Worm (Caenorhabditis elegans) whole organism, L4 larva: Measurements from ENCODE around the gene nhr-95.

ENCODE experiments used
- D1046.2 ChIP-seq: fragments of 200-800 bp; sonication (Bioruptor generic); IDR thresholded peaks from 2 replicates; pipeline ENCODE4 v1.3.6; 2022; ENCODE audit warnings: missing genetic modification characterization, missing compliant biosample characterization
- F37D6.2 ChIP-seq: sonication (generic microtip); optimal IDR thresholded peaks from 2 replicates; lab custom pipeline; 2016; ENCODE audit warnings: mild to moderate bottlenecking, missing genetic modification characterization, missing compliant biosample characterization
- F44E2.7 ChIP-seq: fragments of 200-800 bp; sonication (Bioruptor generic); IDR thresholded peaks from 2 replicates; pipeline ENCODE4 v2.1.2; 2022; ENCODE audit warnings: missing genetic modification characterization, missing compliant biosample characterization
- aha-1 ChIP-seq: fragments of 150-350 bp; peaks from one replicate; lab custom pipeline; 2014; ENCODE audit warnings: missing biosample characterization, missing genetic modification characterization
- attf-4 ChIP-seq: sonication (generic microtip); optimal IDR thresholded peaks from 3 replicates; lab custom pipeline; 2017; ENCODE audit warnings: missing biosample characterization, missing genetic modification characterization
- ceh-28 ChIP-seq: fragments of 150-350 bp; optimal IDR thresholded peaks from 2 replicates; lab custom pipeline; 2014; ENCODE audit warnings: missing biosample characterization, missing genetic modification reagents, missing genetic modification characterization
- ceh-62 ChIP-seq: sonication (generic microtip); optimal IDR thresholded peaks from 2 replicates; lab custom pipeline; 2017; ENCODE audit warnings: missing biosample characterization, missing genetic modification characterization
- ces-1 ChIP-seq: fragments of 150-350 bp; sonication (generic microtip); optimal IDR thresholded peaks from 4 replicates; lab custom pipeline; 2014; ENCODE audit warnings: missing biosample characterization, missing genetic modification reagents, missing genetic modification characterization
- daf-16 ChIP-seq, 3 experiments: sonication (generic microtip); optimal IDR thresholded peaks; 2 replicates each; lab custom pipeline; 2016 to 2017; ENCODE audit warnings: missing genetic modification characterization in 3 of 3, missing genetic modification reagents in 3 of 3, mild to moderate bottlenecking in 2 of 3, missing compliant biosample characterization in 2 of 3, missing biosample characterization in 1 of 3, moderate library complexity in 1 of 3
- daf-19 ChIP-seq: fragments of 200-800 bp; sonication (Bioruptor generic); conservative IDR thresholded peaks from 2 replicates; pipeline ENCODE4 v1.3.6; 2022; ENCODE audit warnings: missing genetic modification characterization, missing compliant biosample characterization
- dmd-6 ChIP-seq: fragments of 200-800 bp; sonication (Bioruptor generic); IDR thresholded peaks from 2 replicates; pipeline ENCODE4 v1.3.6; 2022; ENCODE audit warnings: missing genetic modification reagents, missing genetic modification characterization, missing compliant biosample characterization
- dmd-9 ChIP-seq: fragments of 200-800 bp; sonication (Bioruptor generic); IDR thresholded peaks from 2 replicates; pipeline ENCODE4 v1.3.6; 2022; ENCODE audit warnings: missing genetic modification reagents, missing genetic modification characterization, missing compliant biosample characterization
- duxl-1 ChIP-seq: sonication (generic microtip); optimal IDR thresholded peaks from 2 replicates; lab custom pipeline; 2016; ENCODE audit warnings: mild to moderate bottlenecking, missing genetic modification characterization, moderate library complexity, missing compliant biosample characterization; ENCODE audit not compliant: poor library complexity
- dve-1 ChIP-seq: sonication (generic microtip); optimal IDR thresholded peaks from 2 replicates; lab custom pipeline; 2017; ENCODE audit warnings: antibody characterized with exemption, mild to moderate bottlenecking, missing genetic modification characterization, missing compliant biosample characterization; ENCODE audit not compliant: insufficient read depth
- gei-8 ChIP-seq: fragments of 200-800 bp; sonication (Bioruptor generic); optimal IDR thresholded peaks from 2 replicates; lab custom pipeline; 2018; ENCODE audit warnings: mild to moderate bottlenecking, missing genetic modification characterization, missing compliant biosample characterization
- hlh-11 ChIP-seq: fragments of 200-800 bp; sonication (Bioruptor generic); optimal IDR thresholded peaks from 2 replicates; lab custom pipeline; 2018; ENCODE audit warnings: mild to moderate bottlenecking, missing genetic modification characterization, missing compliant biosample characterization
- hlh-30 ChIP-seq: sonication (generic microtip); optimal IDR thresholded peaks from 2 replicates; lab custom pipeline; 2017; ENCODE audit warnings: antibody characterized with exemption, mild to moderate bottlenecking, missing genetic modification characterization, missing compliant biosample characterization; ENCODE audit not compliant: insufficient read depth
- jun-1 ChIP-seq: fragments of 150-350 bp; optimal IDR thresholded peaks from 2 replicates; lab custom pipeline; 2014; ENCODE audit warnings: missing biosample characterization, missing genetic modification reagents, missing genetic modification characterization
- lim-7 ChIP-seq: fragments of 200-800 bp; sonication (Bioruptor generic); IDR thresholded peaks from 2 replicates; pipeline ENCODE4 v1.3.6; 2022; ENCODE audit warnings: missing genetic modification characterization, missing compliant biosample characterization
- lin-1 ChIP-seq: fragments of 200-800 bp; sonication (Bioruptor generic); IDR thresholded peaks from 2 replicates; pipeline ENCODE4 v1.3.6; 2022; ENCODE audit warnings: missing genetic modification reagents, missing genetic modification characterization, missing compliant biosample characterization
- lin-39 ChIP-seq: fragments of 150-350 bp; optimal IDR thresholded peaks from 2 replicates; lab custom pipeline; 2014; ENCODE audit warnings: missing biosample characterization, missing genetic modification reagents, missing genetic modification characterization
- lsy-2 ChIP-seq, 2 experiments: fragments of 150-350 bp in 1 of 2; sonication (generic microtip) in 1 of 2; optimal IDR thresholded peaks; 2 replicates each; lab custom pipeline; 2014 to 2017; ENCODE audit warnings: missing biosample characterization in 2 of 2, missing genetic modification characterization in 2 of 2
- mdt-29 ChIP-seq: fragments of 200-800 bp; sonication (Bioruptor generic); IDR thresholded peaks from 2 replicates; pipeline ENCODE4 v1.3.6; 2022; ENCODE audit warnings: missing genetic modification reagents, missing genetic modification characterization, missing compliant biosample characterization
- mep-1 ChIP-seq: fragments of 150-350 bp; sonication (generic microtip); optimal IDR thresholded peaks from 3 replicates; lab custom pipeline; 2014; ENCODE audit warnings: missing biosample characterization, missing genetic modification characterization
- mxl-3 ChIP-seq: fragments of 200-800 bp; sonication (Bioruptor generic); optimal IDR thresholded peaks from 2 replicates; lab custom pipeline; 2018; ENCODE audit warnings: mild to moderate bottlenecking, missing genetic modification characterization, missing compliant biosample characterization
- nhr-10 ChIP-seq: fragments of 150-350 bp; optimal IDR thresholded peaks from 2 replicates; lab custom pipeline; 2014; ENCODE audit warnings: missing biosample characterization, missing genetic modification characterization
- nhr-102 ChIP-seq: sonication (generic microtip); optimal IDR thresholded peaks from 2 replicates; lab custom pipeline; 2016; ENCODE audit warnings: mild to moderate bottlenecking, missing genetic modification characterization, moderate library complexity, missing compliant biosample characterization
- nhr-25 ChIP-seq: sonication (generic microtip); optimal IDR thresholded peaks from 2 replicates; lab custom pipeline; 2017; ENCODE audit warnings: missing genetic modification characterization, mild to moderate bottlenecking, missing compliant biosample characterization, antibody characterized with exemption, moderate library complexity, borderline replicate concordance; ENCODE audit not compliant: insufficient read depth
- nhr-28 ChIP-seq: fragments of 150-350 bp; optimal IDR thresholded peaks from 2 replicates; lab custom pipeline; 2014; ENCODE audit warnings: missing biosample characterization, missing genetic modification characterization
- nhr-41 ChIP-seq: fragments of 200-800 bp; sonication (Bioruptor generic); IDR thresholded peaks from 2 replicates; pipeline ENCODE4 v1.3.6; 2022; ENCODE audit warnings: missing genetic modification reagents, missing genetic modification characterization, missing compliant biosample characterization
- nhr-48 ChIP-seq: sonication (generic microtip); optimal IDR thresholded peaks from 2 replicates; lab custom pipeline; 2016; ENCODE audit warnings: mild to moderate bottlenecking, missing genetic modification characterization, missing compliant biosample characterization
- nhr-77 ChIP-seq: fragments of 150-350 bp; optimal IDR thresholded peaks from 2 replicates; lab custom pipeline; 2014; ENCODE audit warnings: missing biosample characterization, missing genetic modification characterization
- pha-4 ChIP-seq, 2 experiments: fragments of 150-350 bp in 1 of 2; fragments of 200-800 bp in 1 of 2; sonication (Bioruptor generic) in 1 of 2; IDR thresholded peaks in 1 of 2; optimal IDR thresholded peaks in 1 of 2; 2 replicates each; pipeline versions ENCODE4 v1.3.6 to Lab custom; 2014 to 2022; ENCODE audit warnings: missing genetic modification characterization in 2 of 2, missing genetic modification reagents in 2 of 2, missing biosample characterization in 1 of 2, missing compliant biosample characterization in 1 of 2
- php-3 ChIP-seq: fragments of 200-800 bp; sonication (Bioruptor generic); IDR thresholded peaks from 2 replicates; pipeline ENCODE4 v1.3.6; 2022; ENCODE audit warnings: missing genetic modification reagents, missing genetic modification characterization, missing compliant biosample characterization
- pqm-1 ChIP-seq: sonication (generic microtip); optimal IDR thresholded peaks from 2 replicates; lab custom pipeline; 2017; ENCODE audit warnings: missing biosample characterization, missing genetic modification characterization
- sdz-12 ChIP-seq: fragments of 200-800 bp; sonication (Bioruptor generic); optimal IDR thresholded peaks from 2 replicates; lab custom pipeline; 2018; ENCODE audit warnings: mild to moderate bottlenecking, missing genetic modification characterization, missing compliant biosample characterization
- set-16 ChIP-seq: fragments of 200-800 bp; sonication (Bioruptor generic); IDR thresholded peaks from 2 replicates; pipeline ENCODE4 v1.3.6; 2022; ENCODE audit warnings: missing genetic modification reagents, missing genetic modification characterization, missing compliant biosample characterization
- skn-1 ChIP-seq: fragments of 150-350 bp; optimal IDR thresholded peaks from 2 replicates; lab custom pipeline; 2014; ENCODE audit warnings: missing biosample characterization, missing genetic modification characterization
- spr-3 ChIP-seq: fragments of 200-800 bp; sonication (Bioruptor generic); optimal IDR thresholded peaks from 2 replicates; lab custom pipeline; 2018; ENCODE audit warnings: mild to moderate bottlenecking, missing genetic modification characterization, missing compliant biosample characterization
- tra-1 ChIP-seq: fragments of 200-800 bp; sonication (Bioruptor generic); IDR thresholded peaks from 2 replicates; pipeline ENCODE4 v1.3.6; 2022; ENCODE audit warnings: missing genetic modification reagents, missing genetic modification characterization, missing compliant biosample characterization
- unc-62 ChIP-seq, 3 experiments: fragments of 150-350 bp in 1 of 3; sonication (generic microtip); optimal IDR thresholded peaks in 2 of 3; peaks in 1 of 3; 1 replicate in 1 of 3; 2 replicates in 2 of 3; lab custom pipeline; 2014 to 2017; ENCODE audit warnings: missing biosample characterization in 3 of 3, missing genetic modification characterization in 3 of 3, missing genetic modification reagents in 3 of 3, missing genotype in 1 of 3
- vab-7 ChIP-seq: fragments of 200-800 bp; sonication (Bioruptor generic); IDR thresholded peaks from 2 replicates; pipeline ENCODE4 v1.3.6; 2022; ENCODE audit warnings: missing genetic modification reagents, missing genetic modification characterization, missing compliant biosample characterization
- zfp-2 ChIP-seq: sonication (generic microtip); optimal IDR thresholded peaks from 2 replicates; lab custom pipeline; 2016; ENCODE audit warnings: mild to moderate bottlenecking, missing genetic modification characterization, missing compliant biosample characterization
- ztf-7 ChIP-seq: fragments of 150-350 bp; optimal IDR thresholded peaks from 2 replicates; lab custom pipeline; 2014; ENCODE audit warnings: missing biosample characterization, missing genetic modification characterization

nhr-95 gene

DNA sequence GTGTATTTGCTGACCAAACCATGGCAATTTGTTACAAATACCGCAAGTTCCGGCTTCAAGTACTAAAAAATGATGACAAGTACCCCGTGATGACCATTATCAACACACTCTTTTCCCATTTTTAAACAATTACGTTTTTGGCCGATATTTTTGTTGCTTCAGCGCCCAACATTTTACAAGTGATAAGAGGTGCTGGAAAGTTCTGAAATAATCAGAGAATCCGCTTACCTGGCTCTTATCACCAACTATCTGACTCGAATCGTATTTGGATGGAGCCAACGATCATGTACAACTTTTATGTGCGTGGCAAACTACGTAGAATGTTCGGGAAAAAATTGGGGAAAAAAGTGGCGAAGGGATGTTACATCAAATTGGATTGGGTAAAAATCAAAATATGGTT lies 29.2 kb downstream of the nhr-95 start:
- peak; percentile 80 for TF ChIP-seq nhr-77 (tag; lab: Kevin White, UChicago)
- peak; percentile 27 for TF ChIP-seq pqm-1
- TF ChIP-seq dmd-9 (GFP tag; lab: Robert Waterston, UW) = no peak
- peak; percentile 7 for TF ChIP-seq nhr-10
- TF ChIP-seq attf-4 (tag; lab: Kevin White, UChicago) = no peak
- no peak for TF ChIP-seq set-16
- no peak for TF ChIP-seq vab-7 (GFP tag; lab: Robert Waterston, UW)
- peak; percentile 6 for TF ChIP-seq aha-1 (tag; lab: Kevin White, UChicago)
- peak; percentile 55 for TF ChIP-seq hlh-30 (tag; lab: Kevin White, UChicago)
- no peak for TF ChIP-seq F44E2.7 (GFP tag; lab: Robert Waterston, UW)
- TF ChIP-seq nhr-102 (tag; lab: Kevin White, UChicago) = peak; percentile 34
- 0 out of 2 replicates have a peak, but pooled peaks have one; percentile 39 for TF ChIP-seq tra-1 (GFP tag; lab: Robert Waterston, UW)
- TF ChIP-seq dve-1 (tag; lab: Kevin White, UChicago) = peak; percentile 82
- TF ChIP-seq daf-16 (GFP tag; optimal IDR thresholded peaks at IDR 0.05; lab: Kevin White, UChicago) = no peak
- peak; percentile 93 for TF ChIP-seq daf-16 (tag; optimal IDR thresholded peaks at IDR 0.05; lab: Kevin White, UChicago)
- TF ChIP-seq mdt-29 (GFP tag; lab: Robert Waterston, UW) = peak; percentile 77
- peak; percentile 72 for TF ChIP-seq php-3 (GFP tag; lab: Robert Waterston, UW)
- TF ChIP-seq nhr-48 (tag; lab: Kevin White, UChicago) = peak; percentile 24
- TF ChIP-seq D1046.2 (GFP tag; lab: Robert Waterston, UW) = no peak
- TF ChIP-seq jun-1 (tag; lab: Kevin White, UChicago) = peak; percentile 1
- TF ChIP-seq zfp-2 (tag; lab: Kevin White, UChicago) = no peak
- TF ChIP-seq lin-1 = 0 out of 2 replicates have a peak, but pooled peaks have one; percentile 22
- peak; percentile 77 for TF ChIP-seq hlh-11 (tag; lab: Kevin White, UChicago)
- peak; percentile 73 for TF ChIP-seq dmd-6
- TF ChIP-seq mep-1 = peak; percentile 34
- TF ChIP-seq lsy-2 (tag; optimal IDR thresholded peaks at IDR 0.05; lab: Kevin White, UChicago) = peak in 1 of 2 experiments; percentile 2
- peak; percentile 79 for TF ChIP-seq nhr-28 (tag; lab: Kevin White, UChicago)

- TF ChIP-seq zfp-2 (tag; lab: Kevin White, UChicago) (no peak), pha-4 (GFP tag; IDR thresholded peaks at IDR 0.05; lab: Robert Waterston, UW) (no peak), pha-4 (tag; optimal IDR thresholded peaks at IDR 0.05; lab: Kevin White, UChicago) (no peak), mxl-3 (GFP tag; lab: Kevin White, UChicago) (no peak), lsy-2 (tag; optimal IDR thresholded peaks at IDR 0.05; lab: Kevin White, UChicago) (peak in 1 of 2 experiments; percentile 40), sdz-12 (GFP tag; lab: Kevin White, UChicago) (no peak), set-16 (no peak), ces-1 (no peak), duxl-1 (tag; lab: Kevin White, UChicago) (no peak), skn-1 (tag; lab: Kevin White, UChicago) (no peak), dmd-6 (peak; percentile 67), nhr-25 (tag; lab: Kevin White, UChicago) (no peak), daf-19 (GFP tag; lab: Robert Waterston, UW) (no peak), gei-8 (no peak), mep-1 (peak; percentile 50), F37D6.2 (tag; lab: Kevin White, UChicago) (no peak), nhr-48 (tag; lab: Kevin White, UChicago) (peak; percentile 8), spr-3 (no peak), F44E2.7 (GFP tag; lab: Robert Waterston, UW) (no peak), ceh-28 (tag; lab: Kevin White, UChicago) (no peak), daf-16 (GFP tag; optimal IDR thresholded peaks at IDR 0.05; lab: Kevin White, UChicago) (no peak), daf-16 (tag; optimal IDR thresholded peaks at IDR 0.05; lab: Kevin White, UChicago) (peak; percentile 67), php-3 (GFP tag; lab: Robert Waterston, UW) (0 out of 2 replicates have a peak, but pooled peaks have one; percentile 44), lim-7 (GFP tag; lab: Robert Waterston, UW) (no peak), ceh-62 (no peak), lin-39 (tag; lab: Kevin White, UChicago) (no peak), pqm-1 (peak; percentile 57), hlh-11 (tag; lab: Kevin White, UChicago) (peak; percentile 58), nhr-102 (tag; lab: Kevin White, UChicago) (no peak), unc-62 (GFP tag; optimal IDR thresholded peaks at IDR 0.05 in 1 of 2; lab: Kevin White, UChicago) (no peak), unc-62 (tag; optimal IDR thresholded peaks at IDR 0.05; lab: Kevin White, UChicago) (no peak), ztf-7 (tag; lab: Kevin White, UChicago) (no peak), dmd-9 (GFP tag; lab: Robert Waterston, UW) (no peak), dve-1 (tag; lab: Kevin White, UChicago) (peak; percentile 93), mdt-29 (GFP tag; lab: Robert Waterston, UW) (no peak), tra-1 (GFP tag; lab: Robert Waterston, UW) (peak; percentile 12; the same call in 1 of the 2 replicates), nhr-41 (GFP tag; lab: Robert Waterston, UW) (no peak)
Measured at ce11 chrV:19051425-19051824, 31.0 kb downstream of the nhr-95 start.
